Fruit fly (Drosophila melanogaster): Measurements from ENCODE around the gene CG6013.
A peak's percentile ranks its signal among the peaks of the same experiment; 100 is the strongest.

CG6013 gene

DNA sequence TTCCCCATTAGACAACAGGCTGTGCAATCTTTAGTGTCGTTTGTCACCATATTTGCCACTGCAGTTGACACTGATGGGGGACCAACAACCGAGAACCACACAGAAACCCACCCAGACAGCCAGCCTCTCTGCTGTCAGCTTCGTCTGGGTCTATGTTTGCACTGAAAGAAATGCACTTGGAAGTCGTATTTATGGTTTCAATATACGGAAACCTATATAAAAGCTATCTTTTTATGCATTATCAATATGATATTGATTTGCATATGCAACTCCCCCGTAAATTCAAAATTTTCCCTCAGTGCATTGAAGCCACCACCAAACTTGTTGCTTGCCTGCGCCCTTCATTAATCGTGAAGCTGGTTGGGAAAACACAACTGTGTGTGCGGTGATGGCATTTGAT is 42.9 kb downstream of the CG6013 start:
- TF ChIP-seq usp (GFP tag; optimal IDR thresholded peaks at IDR 0.05) (no peak), foxo (GFP tag; optimal IDR thresholded peaks at IDR 0.05) (peak in 1 of 2 experiments; percentile 47), HLH106 (tag; optimal IDR thresholded peaks at IDR 0.05) (no peak), Dif (GFP tag; optimal IDR thresholded peaks at IDR 0.05; ENCODE audit: partially characterized antibody) (no peak), Dfd (GFP tag; optimal IDR thresholded peaks at IDR 0.05) (no peak), sage (GFP tag; optimal IDR thresholded peaks at IDR 0.05) (no peak), lola (GFP tag; optimal IDR thresholded peaks at IDR 0.05) (no peak), sv (GFP tag; optimal IDR thresholded peaks at IDR 0.05) (no peak), Abd-B (GFP tag; optimal IDR thresholded peaks at IDR 0.05) (no peak), psq (GFP tag; optimal IDR thresholded peaks at IDR 0.05) (no peak), rgr (GFP tag; optimal IDR thresholded peaks at IDR 0.05) (peak; percentile 3), dl (GFP tag; optimal IDR thresholded peaks at IDR 0.05; ENCODE audit: insufficient read depth in 1 of 2, partially characterized antibody in 2 of 2) (no peak), Hr83 (GFP tag; optimal IDR thresholded peaks at IDR 0.05; ENCODE audit: poor library complexity, severe bottlenecking) (no peak), ey (GFP tag; optimal IDR thresholded peaks at IDR 0.05) (peak; percentile 21), Sp1 (GFP tag; optimal IDR thresholded peaks at IDR 0.05) (no peak), dsf (GFP tag; optimal IDR thresholded peaks at IDR 0.05; ENCODE audit: borderline replicate concordance) (no peak), tai (GFP tag; optimal IDR thresholded peaks at IDR 0.05) (no peak), fru (GFP tag; optimal IDR thresholded peaks at IDR 0.05) (peak; percentile 38)

DNA sequence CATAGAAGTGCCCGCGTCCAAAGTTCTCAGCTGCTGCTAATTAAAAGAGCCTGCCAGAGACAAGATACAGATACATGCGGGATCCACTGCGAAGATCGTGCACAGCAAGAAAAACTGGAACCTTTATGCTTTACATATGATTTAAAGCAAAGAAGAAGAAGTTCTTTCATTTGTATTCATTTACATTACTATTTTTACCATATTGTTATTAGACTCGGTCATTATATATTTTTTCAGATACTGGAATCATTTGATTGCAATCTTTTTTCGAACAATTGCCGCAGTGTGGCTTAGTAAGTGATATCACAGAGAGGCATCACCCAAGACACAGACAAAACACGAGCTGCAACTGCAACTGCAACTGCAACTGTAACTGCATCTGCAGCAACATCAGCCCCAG is 43.8 kb downstream of the CG6013 start:
- no peak for TF ChIP-seq usp (GFP tag; optimal IDR thresholded peaks at IDR 0.05)
- TF ChIP-seq tai (GFP tag; optimal IDR thresholded peaks at IDR 0.05), result no peak
- TF ChIP-seq dmrt93B (GFP tag; optimal IDR thresholded peaks at IDR 0.05), result no peak
- TF ChIP-seq sv (GFP tag; optimal IDR thresholded peaks at IDR 0.05), result no peak
- TF ChIP-seq dl (GFP tag; optimal IDR thresholded peaks at IDR 0.05; ENCODE audit: insufficient read depth in 1 of 2, partially characterized antibody in 2 of 2), result no peak
- TF ChIP-seq Vsx2 (GFP tag; optimal IDR thresholded peaks at IDR 0.05; ENCODE audit: partially characterized antibody), result no peak
- TF ChIP-seq pan (optimal IDR thresholded peaks at IDR 0.05), result no peak
- TF ChIP-seq OdsH (GFP tag; optimal IDR thresholded peaks at IDR 0.05), result no peak
- TF ChIP-seq sage (GFP tag; optimal IDR thresholded peaks at IDR 0.05), result no peak
- TF ChIP-seq rgr (GFP tag; optimal IDR thresholded peaks at IDR 0.05), result no peak
- TF ChIP-seq CrebA (GFP tag; optimal IDR thresholded peaks at IDR 0.05; ENCODE audit: borderline replicate concordance), result no peak
- TF ChIP-seq fru (GFP tag; optimal IDR thresholded peaks at IDR 0.05), result no peak
- no peak for TF ChIP-seq woc (GFP tag; optimal IDR thresholded peaks at IDR 0.05)
- no peak for TF ChIP-seq lola (GFP tag; optimal IDR thresholded peaks at IDR 0.05)
- TF ChIP-seq ey (GFP tag; optimal IDR thresholded peaks at IDR 0.05), result no peak
- TF ChIP-seq jim (GFP tag; optimal IDR thresholded peaks at IDR 0.05), result no peak

DNA sequence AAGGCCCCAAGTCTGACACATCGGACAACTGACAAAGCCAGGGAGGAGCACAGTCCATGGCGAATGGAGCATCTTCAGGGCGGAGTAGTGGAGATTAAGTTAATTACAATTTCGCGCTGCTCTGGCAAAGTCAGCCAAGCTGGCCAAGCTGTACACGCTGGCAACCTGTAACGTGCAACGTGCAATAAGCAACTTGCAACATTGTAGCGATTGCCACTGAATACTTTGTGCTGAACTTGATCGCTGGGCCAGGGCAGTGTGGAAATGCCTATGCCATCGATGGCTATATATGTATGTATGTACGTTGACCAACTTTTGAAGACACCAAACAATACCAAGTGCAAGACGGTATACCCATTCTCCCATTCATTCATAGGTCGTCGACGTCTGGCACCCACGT is 46.6 kb downstream of the CG6013 start:
- TF ChIP-seq dmrt93B (GFP tag; optimal IDR thresholded peaks at IDR 0.05) (no peak), CrebA (GFP tag; optimal IDR thresholded peaks at IDR 0.05; ENCODE audit: borderline replicate concordance) (no peak), GATAd (GFP tag; optimal IDR thresholded peaks at IDR 0.05) (no peak), CG9705 (GFP tag; optimal IDR thresholded peaks at IDR 0.05) (no peak), tai (GFP tag; optimal IDR thresholded peaks at IDR 0.05) (no peak), CG32264 (GFP tag; optimal IDR thresholded peaks at IDR 0.05) (no peak), Jra (GFP tag; optimal IDR thresholded peaks at IDR 0.05) (no peak), N (GFP tag; optimal IDR thresholded peaks at IDR 0.05) (no peak), br (GFP tag; optimal IDR thresholded peaks at IDR 0.05) (no peak), pan (optimal IDR thresholded peaks at IDR 0.05) (no peak), Mio (GFP tag; optimal IDR thresholded peaks at IDR 0.05) (no peak), dsf (GFP tag; optimal IDR thresholded peaks at IDR 0.05; ENCODE audit: borderline replicate concordance) (no peak), OdsH (GFP tag; optimal IDR thresholded peaks at IDR 0.05) (no peak), Myc (optimal IDR thresholded peaks at IDR 0.05) (no peak), Abd-B (GFP tag; optimal IDR thresholded peaks at IDR 0.05) (no peak), Dfd (GFP tag; optimal IDR thresholded peaks at IDR 0.05) (no peak)

DNA sequence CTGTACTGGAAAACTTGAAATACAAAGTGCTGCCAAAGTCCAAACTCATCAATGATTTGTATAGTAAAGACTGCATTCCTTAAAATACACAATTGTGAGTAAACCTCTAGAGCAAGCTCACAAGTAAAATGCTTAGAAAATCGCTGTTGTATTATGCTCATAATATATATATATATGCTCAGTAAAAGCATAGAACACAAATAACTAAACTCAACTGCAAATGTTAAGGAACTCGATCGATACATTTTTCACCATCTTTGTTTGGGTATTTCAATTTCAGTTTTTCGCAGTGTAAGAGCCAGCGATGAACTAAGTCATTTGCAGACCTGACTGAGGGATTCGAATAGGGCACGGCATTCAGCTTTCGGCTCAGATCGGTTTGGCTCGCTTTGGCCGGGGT is 47.8 kb downstream of the CG6013 start:
- TF ChIP-seq Dfd (GFP tag; optimal IDR thresholded peaks at IDR 0.05) (no peak), dl (GFP tag; optimal IDR thresholded peaks at IDR 0.05; ENCODE audit: insufficient read depth in 1 of 2, partially characterized antibody in 2 of 2) (no peak), pan (optimal IDR thresholded peaks at IDR 0.05) (no peak), woc (GFP tag; optimal IDR thresholded peaks at IDR 0.05) (no peak)
